Worm (Caenorhabditis elegans): ENCODE results near the gene col-149.

col-149 gene

DNA sequence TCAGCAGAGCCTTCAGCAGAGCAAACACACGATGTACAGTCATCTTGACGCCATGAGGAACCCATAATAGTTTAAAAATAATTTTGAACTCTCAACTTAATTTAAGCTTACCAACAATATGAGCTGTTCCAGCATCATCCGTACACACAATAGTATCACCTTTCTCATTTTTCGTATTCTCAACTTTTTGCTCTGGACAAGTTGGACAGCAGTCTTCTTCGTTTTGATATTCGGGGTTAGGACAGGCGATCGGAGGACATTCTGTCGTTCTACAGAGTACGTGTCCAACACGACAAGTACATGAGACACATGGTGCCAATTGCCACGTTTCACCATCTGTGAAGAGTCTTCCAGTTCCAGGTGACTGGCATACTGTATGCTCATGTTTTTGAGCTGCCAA lies 30.9 kb upstream of the col-149 start:
- no peak for TF ChIP-seq tbx-11 (GFP tag; IDR thresholded peaks at IDR 0.05)
- no peak for TF ChIP-seq F13C5.2 (tag; optimal IDR thresholded peaks at IDR 0.05)
- no peak for TF ChIP-seq scrt-1 (GFP tag; IDR thresholded peaks at IDR 0.05)
- no peak for TF ChIP-seq B0310.2 (tag; optimal IDR thresholded peaks at IDR 0.05)
- TF ChIP-seq flt-1 (GFP tag; IDR thresholded peaks at IDR 0.05): no peak
- TF ChIP-seq aly-1 (tag; optimal IDR thresholded peaks at IDR 0.05): no peak
- no peak for TF ChIP-seq hnd-1 (tag; optimal IDR thresholded peaks at IDR 0.05)
- TF ChIP-seq tra-4 (tag; optimal IDR thresholded peaks at IDR 0.05): no peak
- no peak for TF ChIP-seq pes-1 (GFP tag; IDR thresholded peaks at IDR 0.05)
- TF ChIP-seq sea-1 (GFP tag; conservative IDR thresholded peaks at IDR 0.05): no peak
- TF ChIP-seq ceh-36 (tag; optimal IDR thresholded peaks at IDR 0.05): no peak

DNA sequence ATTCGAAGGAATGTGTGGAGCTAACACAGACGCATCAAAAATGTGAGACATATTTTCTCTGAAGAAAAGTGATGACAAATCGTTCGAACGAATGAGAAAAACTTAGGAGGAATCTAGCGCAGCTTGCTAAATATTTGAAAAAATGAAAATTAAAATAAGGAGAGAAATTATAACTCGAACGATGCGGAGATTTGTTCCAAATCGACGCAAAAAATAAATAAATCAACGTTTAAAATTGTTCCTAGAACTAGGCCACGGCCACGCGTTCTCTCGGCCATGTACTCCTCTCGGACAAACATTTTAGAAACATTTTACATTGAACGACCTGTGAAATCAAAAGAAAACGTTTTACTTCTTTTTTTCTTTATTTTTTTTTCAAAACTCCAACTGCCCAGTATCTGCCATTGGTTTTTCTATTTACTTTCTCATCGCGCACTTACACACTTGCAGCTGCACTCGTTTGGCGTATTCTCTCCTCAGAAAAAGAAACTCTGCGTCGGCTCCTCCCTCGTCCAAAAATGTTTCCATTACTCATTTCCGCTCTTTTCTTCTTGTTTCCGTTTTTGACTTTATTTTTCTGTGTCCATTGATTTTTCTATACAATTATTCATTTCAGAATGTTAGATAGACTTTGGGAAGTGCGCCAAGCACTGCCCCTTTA lies 27.6 kb upstream of the col-149 start, which contains the start of the genes gna-1 and B0024.13:
gna-1 (minus strand) TSS at position 51 of the 661 bp plus-strand sequence.
B0024.13 (plus strand) TSS at position 611 of the 661 bp plus-strand sequence.
- no peak for TF ChIP-seq hmbx-1 (tag; optimal IDR thresholded peaks at IDR 0.05)
- peak; percentile 41; the same call in 1 of the 2 replicates for TF ChIP-seq tbx-37 (GFP tag; conservative IDR thresholded peaks at IDR 0.05)
- TF ChIP-seq ama-1 (optimal IDR thresholded peaks at IDR 0.05): no peak
- TF ChIP-seq scrt-1 (GFP tag; IDR thresholded peaks at IDR 0.05): no peak
- TF ChIP-seq aly-1 (tag; optimal IDR thresholded peaks at IDR 0.05): peak; percentile 8

DNA sequence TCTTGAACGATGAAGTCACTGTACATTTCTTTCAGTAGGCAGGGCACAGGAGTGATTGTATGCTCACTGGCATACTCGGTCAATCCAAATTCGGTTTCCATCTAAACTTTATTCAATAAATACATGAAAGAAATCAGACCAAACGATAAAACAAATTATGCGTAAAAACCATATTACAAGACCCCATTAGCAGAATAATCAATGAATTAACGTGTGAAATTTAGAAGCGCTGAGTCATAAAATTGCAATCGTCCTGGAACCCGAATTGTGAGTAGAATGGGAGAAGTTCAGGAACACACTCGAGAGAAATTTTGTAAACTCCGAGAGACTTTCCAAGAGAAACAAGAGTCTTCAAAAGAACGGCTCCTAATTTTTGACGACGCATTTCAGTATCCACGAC lies 26.8 kb upstream of the col-149 start, which contains the start of gene B0024.11:
B0024.11 (minus strand) TSS at position 101 of the 400 bp plus-strand sequence.
- TF ChIP-seq ets-7 (tag; optimal IDR thresholded peaks at IDR 0.05) (no peak), hmg-4 (GFP tag; optimal IDR thresholded peaks at IDR 0.05) (no peak), B0310.2 (tag; optimal IDR thresholded peaks at IDR 0.05) (no peak), hnd-1 (tag; optimal IDR thresholded peaks at IDR 0.05) (no peak), tra-4 (tag; optimal IDR thresholded peaks at IDR 0.05) (no peak), tbx-11 (GFP tag; IDR thresholded peaks at IDR 0.05) (no peak), aly-1 (tag; optimal IDR thresholded peaks at IDR 0.05) (no peak), pes-1 (GFP tag; IDR thresholded peaks at IDR 0.05) (no peak), ceh-36 (tag; optimal IDR thresholded peaks at IDR 0.05) (no peak), ama-1 (optimal IDR thresholded peaks at IDR 0.05) (no peak), ceh-13 (GFP tag; optimal IDR thresholded peaks at IDR 0.05) (no peak)

DNA sequence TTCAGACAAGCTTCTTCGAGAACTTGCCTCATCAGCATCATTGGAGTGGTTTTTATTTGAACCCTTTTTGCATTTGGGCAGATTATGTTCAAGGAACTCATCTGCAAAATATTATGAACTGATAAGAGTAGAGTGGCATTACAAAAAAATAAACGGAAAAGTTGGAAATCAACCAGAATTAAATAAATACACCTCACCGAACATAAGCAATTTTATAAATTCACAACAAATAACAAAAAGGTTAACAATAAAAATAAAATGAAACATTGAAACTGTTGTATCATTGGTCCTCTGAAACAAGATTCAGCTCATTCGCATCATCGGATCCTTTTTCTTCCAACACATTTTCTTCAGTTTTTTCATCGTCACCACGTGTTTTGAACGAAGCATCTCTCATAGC lies 24.6 kb upstream of the col-149 start, which contains the start of gene asps-1:
asps-1 (minus strand) TSS at position 101 of the 400 bp plus-strand sequence.
- TF ChIP-seq B0310.2 (tag; optimal IDR thresholded peaks at IDR 0.05) (no peak), ceh-13 (GFP tag; optimal IDR thresholded peaks at IDR 0.05) (no peak), sea-1 (GFP tag; conservative IDR thresholded peaks at IDR 0.05) (no peak), scrt-1 (GFP tag; IDR thresholded peaks at IDR 0.05) (no peak), tbx-11 (GFP tag; IDR thresholded peaks at IDR 0.05) (no peak), ama-1 (optimal IDR thresholded peaks at IDR 0.05) (no peak), tbx-37 (GFP tag; conservative IDR thresholded peaks at IDR 0.05) (no peak), aly-1 (tag; optimal IDR thresholded peaks at IDR 0.05) (no peak), ceh-36 (tag; optimal IDR thresholded peaks at IDR 0.05) (no peak), flt-1 (GFP tag; IDR thresholded peaks at IDR 0.05) (no peak), hmbx-1 (tag; optimal IDR thresholded peaks at IDR 0.05) (no peak), ets-7 (tag; optimal IDR thresholded peaks at IDR 0.05) (no peak), pes-1 (GFP tag; IDR thresholded peaks at IDR 0.05) (no peak), F13C5.2 (tag; optimal IDR thresholded peaks at IDR 0.05) (no peak), hnd-1 (tag; optimal IDR thresholded peaks at IDR 0.05) (no peak), hmg-4 (GFP tag; optimal IDR thresholded peaks at IDR 0.05) (no peak), tra-4 (tag; optimal IDR thresholded peaks at IDR 0.05) (no peak)

DNA sequence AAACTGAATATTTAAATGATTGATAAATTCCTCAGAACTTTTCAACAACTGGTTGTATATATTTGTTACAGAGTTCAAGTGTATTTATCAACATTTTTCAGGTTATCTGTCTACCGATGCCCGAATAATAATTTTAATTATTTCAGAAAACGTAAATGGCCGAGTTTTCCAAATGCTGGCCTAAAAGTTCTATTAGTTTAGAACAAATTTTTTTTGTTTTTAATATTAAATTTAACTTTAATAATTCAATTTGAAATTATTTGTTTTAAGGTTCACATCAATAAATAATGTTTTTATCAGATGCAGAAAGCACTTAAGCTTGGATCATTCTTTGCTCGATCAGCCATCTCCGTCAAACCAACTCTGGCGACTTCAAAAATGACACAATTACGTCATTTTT lies 21.7 kb upstream of the col-149 start, which contains the start of gene trx-2:
trx-2 (plus strand) TSS at position 301 of the 400 bp plus-strand sequence.
- TF ChIP-seq pes-1 (GFP tag; IDR thresholded peaks at IDR 0.05) (no peak), B0310.2 (tag; optimal IDR thresholded peaks at IDR 0.05) (no peak)

DNA sequence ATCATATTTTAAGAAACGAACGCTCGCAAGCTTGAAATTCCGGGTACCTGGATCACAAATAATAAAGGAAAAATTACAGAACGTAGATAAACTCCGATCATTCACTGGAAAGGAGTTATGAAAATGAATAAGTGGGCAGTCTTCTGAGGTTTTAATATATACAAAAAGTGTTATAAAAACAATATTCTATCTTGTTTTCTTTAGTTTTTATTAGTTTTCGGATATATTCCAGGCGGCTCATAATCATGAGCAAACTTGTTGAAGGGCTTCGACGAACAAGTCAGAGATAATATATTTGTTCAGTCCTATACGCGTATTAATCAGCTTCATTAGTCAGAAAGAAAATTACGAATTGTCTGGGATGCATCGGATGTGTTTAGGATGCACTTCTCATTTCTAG lies 21.3 kb upstream of the col-149 start, which contains the start of gene gcy-6:
gcy-6 (minus strand) TSS at position 101 of the 400 bp plus-strand sequence.
- TF ChIP-seq hmbx-1 (tag; optimal IDR thresholded peaks at IDR 0.05): no peak
- TF ChIP-seq ama-1 (optimal IDR thresholded peaks at IDR 0.05): no peak
- TF ChIP-seq tra-4 (tag; optimal IDR thresholded peaks at IDR 0.05): no peak
- TF ChIP-seq F13C5.2 (tag; optimal IDR thresholded peaks at IDR 0.05): no peak
- no peak for TF ChIP-seq flt-1 (GFP tag; IDR thresholded peaks at IDR 0.05)

DNA sequence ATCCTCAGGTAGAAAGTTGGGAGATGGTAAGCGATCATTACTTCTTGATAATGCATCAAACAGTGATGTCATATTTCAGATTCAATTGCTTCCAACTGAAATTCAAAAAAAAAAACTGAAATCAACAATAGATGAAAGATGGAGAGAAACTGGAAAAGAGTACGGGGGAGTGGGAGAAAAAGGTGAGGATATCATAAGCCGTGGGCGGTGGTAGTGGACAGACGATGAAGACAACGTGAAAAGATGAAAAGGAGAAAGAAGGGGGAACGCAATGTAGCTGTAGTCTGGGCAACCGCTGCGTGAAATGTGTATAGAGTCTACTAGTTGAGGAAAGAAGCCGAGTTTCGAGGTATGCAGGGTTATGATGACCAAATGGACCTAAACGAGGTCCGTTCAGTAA lies 14.6 kb upstream of the col-149 start, which contains the start of gene che-12:
che-12 (minus strand) TSS at position 101 of the 400 bp plus-strand sequence.
- TF ChIP-seq scrt-1 (GFP tag; IDR thresholded peaks at IDR 0.05) (no peak), ets-7 (tag; optimal IDR thresholded peaks at IDR 0.05) (no peak), tbx-11 (GFP tag; IDR thresholded peaks at IDR 0.05) (no peak), pes-1 (GFP tag; IDR thresholded peaks at IDR 0.05) (no peak), tra-4 (tag; optimal IDR thresholded peaks at IDR 0.05) (no peak), tbx-37 (GFP tag; conservative IDR thresholded peaks at IDR 0.05) (no peak), aly-1 (tag; optimal IDR thresholded peaks at IDR 0.05) (no peak), hmg-4 (GFP tag; optimal IDR thresholded peaks at IDR 0.05) (no peak), ama-1 (optimal IDR thresholded peaks at IDR 0.05) (no peak), hnd-1 (tag; optimal IDR thresholded peaks at IDR 0.05) (no peak), F13C5.2 (tag; optimal IDR thresholded peaks at IDR 0.05) (no peak), ceh-36 (tag; optimal IDR thresholded peaks at IDR 0.05) (no peak), B0310.2 (tag; optimal IDR thresholded peaks at IDR 0.05) (no peak), ceh-13 (GFP tag; optimal IDR thresholded peaks at IDR 0.05) (no peak), sea-1 (GFP tag; conservative IDR thresholded peaks at IDR 0.05) (no peak), hmbx-1 (tag; optimal IDR thresholded peaks at IDR 0.05) (no peak)

DNA sequence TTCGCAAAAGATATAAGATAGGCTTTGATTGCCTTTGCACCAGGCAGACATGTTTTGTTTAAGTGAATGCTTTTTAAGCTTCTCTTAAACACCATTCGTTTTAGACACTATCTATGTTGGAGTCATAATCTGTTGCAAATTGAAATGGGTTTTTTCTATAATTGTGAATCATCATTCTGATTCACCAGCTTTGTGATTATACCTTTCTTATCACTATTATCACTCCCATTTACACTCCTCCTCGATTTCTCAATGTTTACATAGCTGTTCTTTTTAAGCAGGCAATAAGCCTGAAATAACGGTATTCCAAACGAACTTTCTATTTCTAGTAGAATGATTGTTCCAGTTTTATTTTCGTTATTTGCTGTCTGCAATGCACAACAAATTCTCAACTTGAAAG lies 4.4 kb upstream of the col-149 start, which contains the start of gene B0024.4:
B0024.4 (plus strand) TSS at position 301 of the 400 bp plus-strand sequence.
- TF ChIP-seq hmbx-1 (tag; optimal IDR thresholded peaks at IDR 0.05) (no peak), flt-1 (GFP tag; IDR thresholded peaks at IDR 0.05) (no peak), hmg-4 (GFP tag; optimal IDR thresholded peaks at IDR 0.05) (no peak), sea-1 (GFP tag; conservative IDR thresholded peaks at IDR 0.05) (no peak), tbx-11 (GFP tag; IDR thresholded peaks at IDR 0.05) (no peak), hnd-1 (tag; optimal IDR thresholded peaks at IDR 0.05) (no peak), pes-1 (GFP tag; IDR thresholded peaks at IDR 0.05) (no peak), scrt-1 (GFP tag; IDR thresholded peaks at IDR 0.05) (no peak), ceh-13 (GFP tag; optimal IDR thresholded peaks at IDR 0.05) (no peak), ama-1 (optimal IDR thresholded peaks at IDR 0.05) (no peak), ets-7 (tag; optimal IDR thresholded peaks at IDR 0.05) (no peak), B0310.2 (tag; optimal IDR thresholded peaks at IDR 0.05) (no peak), tbx-37 (GFP tag; conservative IDR thresholded peaks at IDR 0.05) (no peak)
